Worm (Caenorhabditis elegans) whole organism, L1 larva: ENCODE data around the gene str-57.

ENCODE experiments used
- C04F5.9 ChIP-seq: sonication (generic microtip); optimal IDR thresholded peaks from 2 replicates; lab custom pipeline; 2016; ENCODE audit warnings: missing genetic modification characterization, missing compliant biosample characterization
- aha-1 ChIP-seq: fragments of 150-350 bp; optimal IDR thresholded peaks from 2 replicates; lab custom pipeline; 2014; ENCODE audit warnings: missing biosample characterization, missing genetic modification characterization
- alr-1 ChIP-seq: fragments of 200-800 bp; sonication (Bioruptor generic); optimal IDR thresholded peaks from 2 replicates; lab custom pipeline; 2018; ENCODE audit warnings: borderline replicate concordance, mild to moderate bottlenecking, missing genetic modification characterization, missing compliant biosample characterization
- blmp-1 ChIP-seq: fragments of 150-350 bp; optimal IDR thresholded peaks from 2 replicates; lab custom pipeline; 2014; ENCODE audit warnings: missing biosample characterization, missing genetic modification characterization
- dsc-1 ChIP-seq: sonication (generic microtip); optimal IDR thresholded peaks from 2 replicates; lab custom pipeline; 2016; ENCODE audit warnings: mild to moderate bottlenecking, missing genetic modification characterization, missing compliant biosample characterization
- egl-13 ChIP-seq: sonication (generic microtip); optimal IDR thresholded peaks from 2 replicates; lab custom pipeline; 2016; ENCODE audit warnings: missing genotype, missing genetic modification reagents, missing genetic modification characterization, missing compliant biosample characterization
- egl-27 ChIP-seq, 2 experiments: fragments of 150-350 bp in 1 of 2; sonication (generic microtip); optimal IDR thresholded peaks; 3 replicates each; lab custom pipeline; 2017 to 2018; ENCODE audit warnings: missing biosample characterization in 2 of 2, missing genetic modification characterization in 2 of 2, missing genetic modification reagents in 2 of 2
- elt-2 ChIP-seq: sonication (generic microtip); optimal IDR thresholded peaks from 2 replicates; lab custom pipeline; 2016; ENCODE audit warnings: missing genetic modification characterization, mild to moderate bottlenecking, inconsistent platforms, missing compliant biosample characterization, missing genetic modification reagents
- ets-5 ChIP-seq: fragments of 200-800 bp; sonication (Bioruptor generic); IDR thresholded peaks from 2 replicates; pipeline ENCODE4 v1.3.6; 2022; ENCODE audit warnings: missing genetic modification characterization, missing compliant biosample characterization
- fkh-4 ChIP-seq: sonication (generic microtip); optimal IDR thresholded peaks from 2 replicates; lab custom pipeline; 2016; ENCODE audit warnings: missing compliant biosample characterization, missing genetic modification characterization, borderline replicate concordance
- hlh-4 ChIP-seq: sonication (generic microtip); optimal IDR thresholded peaks from 2 replicates; lab custom pipeline; 2016; ENCODE audit warnings: mild to moderate bottlenecking, missing genetic modification characterization, missing compliant biosample characterization
- hpl-2 ChIP-seq: fragments of 150-350 bp; optimal IDR thresholded peaks from 2 replicates; lab custom pipeline; 2014; ENCODE audit warnings: missing biosample characterization, missing genetic modification reagents, missing genetic modification characterization
- irx-1 ChIP-seq: sonication (generic microtip); optimal IDR thresholded peaks from 2 replicates; lab custom pipeline; 2016; ENCODE audit warnings: missing genetic modification characterization, missing compliant biosample characterization
- jun-1 ChIP-seq: fragments of 150-350 bp; optimal IDR thresholded peaks from 2 replicates; lab custom pipeline; 2014; ENCODE audit warnings: missing biosample characterization, missing genetic modification reagents, missing genetic modification characterization
- lin-13 ChIP-seq: fragments of 150-350 bp; optimal IDR thresholded peaks from 2 replicates; lab custom pipeline; 2014; ENCODE audit warnings: missing biosample characterization, missing genetic modification reagents, missing genetic modification characterization
- lin-35 ChIP-seq, 2 experiments: fragments of 150-350 bp; optimal IDR thresholded peaks; 2 replicates each; lab custom pipeline; 2014; ENCODE audit warnings: missing biosample characterization in 2 of 2, missing genetic modification characterization in 2 of 2, missing genetic modification reagents in 2 of 2
- lin-39 ChIP-seq: fragments of 150-350 bp; optimal IDR thresholded peaks from 2 replicates; lab custom pipeline; 2014; ENCODE audit warnings: missing biosample characterization, missing genetic modification reagents, missing genetic modification characterization
- mab-9 ChIP-seq: fragments of 200-800 bp; sonication (Bioruptor generic); IDR thresholded peaks from 2 replicates; pipeline ENCODE4 v1.3.6; 2022; ENCODE audit warnings: missing genetic modification reagents, missing genetic modification characterization, missing compliant biosample characterization
- mdl-1 ChIP-seq, 2 experiments: fragments of 150-350 bp; optimal IDR thresholded peaks; 2 replicates each; lab custom pipeline; 2014 to 2017; ENCODE audit warnings: missing biosample characterization in 2 of 2, missing genetic modification characterization in 2 of 2, inconsistent platforms in 1 of 2
- mef-2 ChIP-seq: fragments of 150-350 bp; optimal IDR thresholded peaks from 2 replicates; lab custom pipeline; 2014; ENCODE audit warnings: missing biosample characterization, missing genetic modification characterization
- mep-1 ChIP-seq: fragments of 150-350 bp; optimal IDR thresholded peaks from 2 replicates; lab custom pipeline; 2014; ENCODE audit warnings: missing biosample characterization, missing genetic modification characterization
- nhr-85 ChIP-seq: sonication (generic microtip); peaks from one replicate; lab custom pipeline; 2016; ENCODE audit warnings: missing genetic modification characterization, inconsistent platforms, missing compliant biosample characterization
- pag-3 ChIP-seq: sonication (generic microtip); optimal IDR thresholded peaks from 2 replicates; lab custom pipeline; 2017; ENCODE audit warnings: missing genetic modification characterization, mild to moderate bottlenecking, missing compliant biosample characterization, antibody characterized with exemption, borderline replicate concordance; ENCODE audit not compliant: insufficient read depth
- pqm-1 ChIP-seq: sonication (generic microtip); optimal IDR thresholded peaks from 3 replicates; lab custom pipeline; 2017; ENCODE audit warnings: missing biosample characterization, missing genetic modification characterization
- rnt-1 ChIP-seq: sonication (generic microtip); optimal IDR thresholded peaks from 2 replicates; lab custom pipeline; 2016; ENCODE audit warnings: mild to moderate bottlenecking, missing genetic modification characterization, moderate library complexity, missing compliant biosample characterization
- snpc-4 ChIP-seq: fragments of 150-350 bp; optimal IDR thresholded peaks from 2 replicates; lab custom pipeline; 2014; ENCODE audit warnings: missing biosample characterization, missing genetic modification characterization
- snu-23 ChIP-seq: sonication (generic microtip); optimal IDR thresholded peaks from 2 replicates; lab custom pipeline; 2016; ENCODE audit warnings: missing genetic modification characterization, missing compliant biosample characterization
- sup-37 ChIP-seq: fragments of 200-800 bp; sonication (Bioruptor generic); optimal IDR thresholded peaks from 2 replicates; lab custom pipeline; 2018; ENCODE audit warnings: mild to moderate bottlenecking, missing genetic modification characterization, missing compliant biosample characterization
- swsn-7 ChIP-seq: sonication (generic microtip); optimal IDR thresholded peaks from 2 replicates; lab custom pipeline; 2016; ENCODE audit warnings: missing genetic modification characterization, missing compliant biosample characterization
- unc-130 ChIP-seq: fragments of 150-350 bp; optimal IDR thresholded peaks from 2 replicates; lab custom pipeline; 2017; ENCODE audit warnings: missing biosample characterization, missing genetic modification characterization, inconsistent platforms
- unc-86 ChIP-seq: sonication (generic microtip); optimal IDR thresholded peaks from 2 replicates; lab custom pipeline; 2016; ENCODE audit warnings: missing genetic modification characterization, missing compliant biosample characterization
- xbp-1 ChIP-seq: sonication (generic microtip); optimal IDR thresholded peaks from 2 replicates; lab custom pipeline; 2016; ENCODE audit warnings: missing genetic modification characterization, missing compliant biosample characterization
- zag-1 ChIP-seq: fragments of 150-350 bp; optimal IDR thresholded peaks from 2 replicates; lab custom pipeline; 2014; ENCODE audit warnings: missing biosample characterization, missing genetic modification characterization
- zip-4 ChIP-seq: fragments of 200-800 bp; sonication (Bioruptor generic); optimal IDR thresholded peaks from 2 replicates; lab custom pipeline; 2018; ENCODE audit warnings: mild to moderate bottlenecking, missing genetic modification characterization, moderate library complexity, missing compliant biosample characterization

str-57 gene

DNA sequence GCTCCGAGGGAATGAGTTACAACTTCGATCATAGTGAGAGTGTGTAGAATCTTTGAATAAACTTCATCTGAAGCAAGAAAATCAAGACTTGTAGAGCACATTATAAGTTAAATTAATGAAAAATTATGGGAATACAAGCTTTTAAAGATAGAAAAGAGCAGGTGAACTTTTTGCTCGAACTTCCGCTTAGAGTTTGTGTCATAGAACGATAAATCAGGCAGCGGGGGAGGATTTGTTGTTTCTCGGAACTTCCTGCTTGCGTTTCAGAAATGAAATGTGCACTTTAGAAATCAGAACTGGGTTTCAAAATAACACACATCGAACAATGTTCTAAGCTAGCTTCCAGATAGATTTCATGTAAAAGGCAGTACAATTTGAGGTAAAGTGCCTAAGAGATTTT is 29.4 kb upstream of the str-57 start, which contains the start of gene srh-149:
srh-149 (minus strand) TSS at position 101 of the 400 bp plus-strand sequence.
- no peak for TF ChIP-seq xbp-1 (tag; lab: Kevin White, UChicago)
- TF ChIP-seq snpc-4 (tag; lab: Kevin White, UChicago) = no peak
- no peak for TF ChIP-seq mdl-1 (tag; optimal IDR thresholded peaks at IDR 0.05; lab: Kevin White, UChicago)
- TF ChIP-seq C04F5.9 = no peak
- TF ChIP-seq aha-1 (tag; lab: Kevin White, UChicago) = no peak
- no peak for TF ChIP-seq blmp-1 (tag; lab: Kevin White, UChicago)
- no peak for TF ChIP-seq jun-1 (tag; lab: Kevin White, UChicago)
- TF ChIP-seq fkh-4 (tag; lab: Kevin White, UChicago) = no peak
- TF ChIP-seq hlh-4 = peak; percentile 50

DNA sequence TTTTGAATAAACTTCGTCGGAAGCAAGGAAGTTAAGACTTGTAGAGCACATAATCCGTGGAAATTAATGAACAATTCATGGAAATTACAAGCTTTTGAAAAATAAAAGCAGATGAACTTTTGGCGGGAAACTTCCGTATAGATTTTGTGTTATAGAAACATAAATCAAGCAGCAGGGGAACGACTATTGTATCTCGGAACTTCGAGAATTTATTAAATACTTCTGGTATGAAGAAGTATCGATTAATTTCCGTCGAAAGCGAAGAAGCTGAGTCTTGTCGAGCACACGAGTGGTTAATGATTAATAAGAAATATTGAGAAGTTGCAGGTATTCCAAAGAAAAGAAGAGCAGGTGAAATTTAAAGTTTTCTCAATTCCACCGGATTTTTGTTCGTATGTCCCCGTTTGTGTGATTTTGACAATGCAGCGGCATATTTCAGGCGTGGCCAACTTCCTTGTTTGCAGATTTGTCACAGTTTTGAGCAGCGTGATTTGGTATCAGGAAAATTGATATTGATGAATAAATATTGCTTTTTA is 20.1 kb upstream of the str-57 start, which contains the start of gene srh-147:
srh-147 (minus strand) TSS at position 51 of the 536 bp plus-strand sequence.
- peak; percentile 92 for TF ChIP-seq hlh-4

DNA sequence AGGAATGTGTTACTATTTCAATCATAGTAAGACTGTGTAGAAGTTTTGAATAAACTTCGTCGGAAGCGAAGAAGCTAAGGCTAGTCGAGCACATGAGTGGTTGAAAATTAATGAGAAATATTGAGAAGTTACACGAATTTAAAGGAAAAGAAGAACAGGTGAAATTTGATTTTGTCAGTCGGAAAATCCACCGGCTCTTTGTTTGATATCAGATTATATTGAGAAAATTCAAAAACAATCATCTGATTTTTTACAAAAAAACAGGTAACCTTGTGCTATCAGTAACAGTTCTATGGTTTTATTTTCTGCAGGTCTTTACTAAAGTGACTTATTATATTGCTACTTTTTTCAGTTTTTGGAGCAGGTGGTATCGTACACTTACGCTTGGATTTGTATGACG is 12.2 kb upstream of the str-57 start, which contains the start of gene srh-148:
srh-148 (minus strand) TSS at position 101 of the 400 bp plus-strand sequence.
- TF ChIP-seq hlh-4 (peak; percentile 20), egl-27 (tag; optimal IDR thresholded peaks at IDR 0.05; lab: Kevin White, UChicago) (no peak), nhr-85 (tag; lab: Kevin White, UChicago) (no peak), irx-1 (no peak), lin-35 (GFP tag; optimal IDR thresholded peaks at IDR 0.05; lab: Kevin White, UChicago) (no peak), egl-13 (no peak), sup-37 (GFP tag; lab: Kevin White, UChicago) (no peak)

DNA sequence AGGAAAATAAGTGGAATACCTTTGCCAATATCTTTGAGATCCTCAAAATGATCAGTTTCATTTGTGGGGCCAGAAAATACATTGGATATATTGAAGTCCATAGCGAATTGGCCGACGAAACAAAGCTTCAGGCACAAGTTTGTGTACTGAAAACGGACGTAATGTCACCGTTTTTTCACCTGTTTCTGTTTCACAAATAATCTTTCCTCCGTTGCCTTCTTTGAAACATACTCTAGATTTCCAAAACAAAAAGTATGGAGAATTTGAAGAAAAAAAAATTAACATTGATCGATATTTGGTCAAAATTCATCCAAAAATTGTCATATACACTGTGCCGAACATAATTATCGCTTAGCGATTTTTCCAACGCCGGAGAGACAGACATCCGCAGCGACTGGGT is 7.9 kb upstream of the str-57 start, which contains the start of gene srz-12:
srz-12 (minus strand) TSS at position 101 of the 400 bp plus-strand sequence.
- TF ChIP-seq mab-9 (no peak), pag-3 (tag; lab: Kevin White, UChicago) (no peak), lin-13 (no peak), irx-1 (no peak), alr-1 (tag; lab: Kevin White, UChicago) (no peak), zip-4 (GFP tag; lab: Kevin White, UChicago) (no peak), mef-2 (tag; lab: Kevin White, UChicago) (no peak), nhr-85 (tag; lab: Kevin White, UChicago) (no peak), sup-37 (GFP tag; lab: Kevin White, UChicago) (no peak), jun-1 (tag; lab: Kevin White, UChicago) (no peak), mep-1 (tag; lab: Kevin White, UChicago) (no peak), hpl-2 (no peak), unc-86 (tag; lab: Kevin White, UChicago) (no peak), zag-1 (tag; lab: Kevin White, UChicago) (no peak), ets-5 (no peak)

DNA sequence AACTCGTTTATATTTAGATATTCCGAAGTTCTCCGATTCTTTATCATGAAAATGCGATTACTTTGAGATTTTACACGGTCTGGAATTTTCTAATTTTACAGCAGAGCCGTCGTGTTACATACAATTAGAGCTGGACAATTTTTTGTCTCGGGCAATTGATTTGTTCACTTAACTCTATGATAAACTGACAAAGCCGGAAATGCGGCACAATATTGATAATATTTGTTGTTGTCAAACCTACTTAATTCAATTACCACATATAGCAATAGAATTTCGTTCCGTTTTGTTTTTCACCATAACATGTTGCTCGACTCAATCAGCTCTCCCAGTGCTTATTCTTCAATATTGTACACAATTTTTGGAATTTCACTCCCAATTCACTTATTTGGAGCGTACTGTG is 7.4 kb upstream of the str-57 start, which contains the start of gene srh-299:
srh-299 (plus strand) TSS at position 301 of the 400 bp plus-strand sequence.
- TF ChIP-seq snu-23 (GFP tag; lab: Kevin White, UChicago) (no peak), swsn-7 (tag; lab: Kevin White, UChicago) (no peak), pqm-1 (tag; lab: Kevin White, UChicago) (no peak), snpc-4 (tag; lab: Kevin White, UChicago) (no peak), mef-2 (tag; lab: Kevin White, UChicago) (no peak), fkh-4 (tag; lab: Kevin White, UChicago) (no peak), rnt-1 (no peak), elt-2 (tag; lab: Kevin White, UChicago) (no peak), unc-130 (tag; lab: Kevin White, UChicago) (no peak), lin-39 (no peak), aha-1 (tag; lab: Kevin White, UChicago) (no peak), irx-1 (no peak), mep-1 (tag; lab: Kevin White, UChicago) (no peak), zag-1 (tag; lab: Kevin White, UChicago) (no peak), dsc-1 (tag; lab: Kevin White, UChicago) (no peak)
